Worm (Caenorhabditis elegans) whole organism, late embryonic: ENCODE results near the gene T16G12.9.

ENCODE experiments used
- C08G9.2 ChIP-seq: sonication (generic microtip); optimal IDR thresholded peaks from 2 replicates; lab custom pipeline; 2016; ENCODE audit warnings: mild to moderate bottlenecking, missing genetic modification characterization, moderate library complexity, missing compliant biosample characterization
- F13H6.1 ChIP-seq: sonication (generic microtip); optimal IDR thresholded peaks from 2 replicates; lab custom pipeline; 2016; ENCODE audit warnings: missing genetic modification characterization, missing compliant biosample characterization
- ahr-1 ChIP-seq: sonication (generic microtip); optimal IDR thresholded peaks from 2 replicates; lab custom pipeline; 2016; ENCODE audit warnings: missing genetic modification characterization, missing compliant biosample characterization
- ama-1 ChIP-seq: fragments of 150-350 bp; optimal IDR thresholded peaks from 2 replicates; lab custom pipeline; 2014
- ceh-14 ChIP-seq: sonication (generic microtip); optimal IDR thresholded peaks from 2 replicates; lab custom pipeline; 2016; ENCODE audit warnings: missing genotype, missing genetic modification characterization, missing compliant biosample characterization
- ceh-2 ChIP-seq: sonication (generic microtip); optimal IDR thresholded peaks from 2 replicates; lab custom pipeline; 2016; ENCODE audit warnings: missing genotype, missing genetic modification characterization, missing compliant biosample characterization
- ceh-22 ChIP-seq: sonication (generic microtip); optimal IDR thresholded peaks from 2 replicates; lab custom pipeline; 2017; ENCODE audit warnings: missing biosample characterization, missing genetic modification characterization
- ceh-31 ChIP-seq: sonication (generic microtip); optimal IDR thresholded peaks from 2 replicates; lab custom pipeline; 2016; ENCODE audit warnings: missing genetic modification characterization, missing compliant biosample characterization
- ceh-34 ChIP-seq: sonication (generic microtip); optimal IDR thresholded peaks from 2 replicates; lab custom pipeline; 2016; ENCODE audit warnings: mild to moderate bottlenecking, missing genetic modification characterization, missing compliant biosample characterization
- ceh-6 ChIP-seq: fragments of 200-800 bp; sonication (Bioruptor generic); optimal IDR thresholded peaks from 2 replicates; lab custom pipeline; 2018; ENCODE audit warnings: mild to moderate bottlenecking, missing genetic modification characterization, missing compliant biosample characterization
- che-1 ChIP-seq: sonication (generic microtip); optimal IDR thresholded peaks from 2 replicates; lab custom pipeline; 2016; ENCODE audit warnings: mild to moderate bottlenecking, missing genetic modification characterization, missing compliant biosample characterization
- dmd-4 ChIP-seq: sonication (generic microtip); optimal IDR thresholded peaks from 2 replicates; lab custom pipeline; 2016; ENCODE audit warnings: borderline replicate concordance, missing genetic modification characterization, missing compliant biosample characterization
- elt-2 ChIP-seq: sonication (generic microtip); optimal IDR thresholded peaks from 2 replicates; lab custom pipeline; 2016; ENCODE audit warnings: missing genetic modification reagents, missing genetic modification characterization, missing compliant biosample characterization
- elt-4 ChIP-seq: sonication (generic microtip); optimal IDR thresholded peaks from 2 replicates; lab custom pipeline; 2016; ENCODE audit warnings: missing genetic modification characterization, missing compliant biosample characterization
- fax-1 ChIP-seq: sonication (generic microtip); optimal IDR thresholded peaks from 2 replicates; lab custom pipeline; 2016; ENCODE audit warnings: missing genotype, missing genetic modification characterization, missing compliant biosample characterization
- fkh-6 ChIP-seq: sonication (generic microtip); optimal IDR thresholded peaks from 2 replicates; lab custom pipeline; 2016; ENCODE audit warnings: missing genetic modification characterization, missing compliant biosample characterization
- hlh-13 ChIP-seq: fragments of 200-800 bp; sonication (Bioruptor generic); optimal IDR thresholded peaks from 2 replicates; lab custom pipeline; 2018; ENCODE audit warnings: mild to moderate bottlenecking, missing genetic modification characterization, missing compliant biosample characterization
- hlh-15 ChIP-seq: sonication (generic microtip); optimal IDR thresholded peaks from 2 replicates; lab custom pipeline; 2016; ENCODE audit warnings: missing genetic modification characterization, missing compliant biosample characterization
- hlh-30 ChIP-seq: sonication (generic microtip); optimal IDR thresholded peaks from 2 replicates; lab custom pipeline; 2017; ENCODE audit warnings: antibody characterized with exemption, missing genetic modification characterization, missing compliant biosample characterization; ENCODE audit not compliant: insufficient read depth
- hlh-6 ChIP-seq: sonication (generic microtip); optimal IDR thresholded peaks from 2 replicates; lab custom pipeline; 2016; ENCODE audit warnings: missing genotype, missing genetic modification characterization, missing compliant biosample characterization
- lim-6 ChIP-seq: sonication (generic microtip); optimal IDR thresholded peaks from 2 replicates; lab custom pipeline; 2016; ENCODE audit warnings: missing genetic modification characterization, missing compliant biosample characterization
- lin-11 ChIP-seq: fragments of 200-800 bp; sonication (Bioruptor generic); optimal IDR thresholded peaks from 2 replicates; lab custom pipeline; 2018; ENCODE audit warnings: mild to moderate bottlenecking, missing genetic modification characterization, missing compliant biosample characterization
- mec-3 ChIP-seq: sonication (generic microtip); optimal IDR thresholded peaks from 2 replicates; lab custom pipeline; 2016; ENCODE audit warnings: borderline replicate concordance, missing genetic modification characterization, missing compliant biosample characterization
- nfya-1 ChIP-seq: sonication (generic microtip); optimal IDR thresholded peaks from 2 replicates; lab custom pipeline; 2017; ENCODE audit warnings: missing genetic modification characterization, mild to moderate bottlenecking, missing compliant biosample characterization, antibody characterized with exemption, moderate library complexity
- npax-4 ChIP-seq: sonication (generic microtip); optimal IDR thresholded peaks from 2 replicates; lab custom pipeline; 2016; ENCODE audit warnings: missing genetic modification characterization, missing compliant biosample characterization
- pax-1 ChIP-seq: fragments of 150-350 bp; optimal IDR thresholded peaks from 2 replicates; lab custom pipeline; 2014; ENCODE audit warnings: missing biosample characterization, missing genetic modification characterization
- pqm-1 ChIP-seq: sonication (generic microtip); optimal IDR thresholded peaks from 2 replicates; lab custom pipeline; 2016; ENCODE audit warnings: missing genetic modification characterization, missing compliant biosample characterization
- ref-2 ChIP-seq: sonication (generic microtip); optimal IDR thresholded peaks from 2 replicates; lab custom pipeline; 2016; ENCODE audit warnings: missing genetic modification characterization, missing compliant biosample characterization
- rnt-1 ChIP-seq: sonication (generic microtip); optimal IDR thresholded peaks from 2 replicates; lab custom pipeline; 2016; ENCODE audit warnings: missing genetic modification characterization, missing compliant biosample characterization
- sdc-2 ChIP-seq: sonication (generic microtip); optimal IDR thresholded peaks from 2 replicates; lab custom pipeline; 2016; ENCODE audit warnings: missing genotype, missing genetic modification characterization, missing compliant biosample characterization
- sox-2 ChIP-seq: fragments of 200-800 bp; sonication (Bioruptor generic); IDR thresholded peaks from 2 replicates; pipeline ENCODE4 v1.3.6; 2022; ENCODE audit warnings: missing genetic modification reagents, missing genetic modification characterization, missing compliant biosample characterization
- sox-4 ChIP-seq: sonication (generic microtip); optimal IDR thresholded peaks from 2 replicates; lab custom pipeline; 2017; ENCODE audit warnings: mild to moderate bottlenecking, missing genetic modification characterization, inconsistent platforms, missing compliant biosample characterization
- tbx-2 ChIP-seq: sonication (generic microtip); optimal IDR thresholded peaks from 2 replicates; lab custom pipeline; 2016; ENCODE audit warnings: missing genetic modification characterization, missing compliant biosample characterization
- tbx-7 ChIP-seq: sonication (generic microtip); optimal IDR thresholded peaks from 2 replicates; lab custom pipeline; 2016; ENCODE audit warnings: missing genotype, missing genetic modification characterization, missing compliant biosample characterization
- unc-3 ChIP-seq, 2 experiments: fragments of 200-800 bp in 1 of 2; sonication (Bioruptor generic) in 1 of 2; sonication (generic microtip) in 1 of 2; conservative IDR thresholded peaks in 1 of 2; optimal IDR thresholded peaks in 1 of 2; 2 replicates each; pipeline versions ENCODE4 v1.3.6 to Lab custom; 2016 to 2022; ENCODE audit warnings: missing compliant biosample characterization in 2 of 2, missing genetic modification characterization in 2 of 2, missing genetic modification reagents in 1 of 2
- zip-5 ChIP-seq: sonication (generic microtip); optimal IDR thresholded peaks from 2 replicates; lab custom pipeline; 2016; ENCODE audit warnings: missing genetic modification characterization, missing compliant biosample characterization
- ztf-16 ChIP-seq: sonication (generic microtip); optimal IDR thresholded peaks from 2 replicates; lab custom pipeline; 2017; ENCODE audit warnings: missing genetic modification characterization, missing compliant biosample characterization

Gene T16G12.9

DNA sequence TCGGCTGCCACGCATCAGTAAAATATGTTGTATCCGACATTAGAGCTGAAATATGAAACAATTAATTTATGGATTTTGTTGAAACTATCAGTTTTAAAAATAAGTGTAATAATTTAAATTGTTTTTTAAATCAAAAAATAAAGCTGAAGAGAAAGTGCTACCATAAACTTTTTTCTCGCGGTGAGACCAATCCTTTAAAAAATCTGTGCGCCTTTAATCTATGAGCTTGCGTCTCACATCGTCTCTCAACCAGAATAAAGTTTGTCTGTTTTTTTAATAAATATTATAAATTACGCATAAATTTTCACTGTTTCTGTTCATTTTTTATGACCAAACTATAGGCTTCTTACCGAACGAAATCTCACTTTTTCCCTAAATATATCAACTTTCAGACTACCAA lies 5.2 kb upstream of the T16G12.9 start, which contains the start of gene T16H12.3:
Gene T16H12.3 (minus strand): TSS at position 51 of the 400 bp plus-strand sequence.
- no peak for TF ChIP-seq sox-2 (GFP tag; lab: Robert Waterston, UW)
- no peak for TF ChIP-seq che-1 (tag; lab: Kevin White, UChicago)
- TF ChIP-seq F13H6.1, result no peak
- no peak for TF ChIP-seq ama-1
- TF ChIP-seq ahr-1 (tag; lab: Kevin White, UChicago), result no peak
- TF ChIP-seq hlh-6 (tag; lab: Kevin White, UChicago), result no peak
- TF ChIP-seq ceh-2 (tag; lab: Kevin White, UChicago), result no peak
- TF ChIP-seq tbx-2 (tag; lab: Kevin White, UChicago), result no peak
- TF ChIP-seq hlh-13 (GFP tag; lab: Kevin White, UChicago), result no peak
- TF ChIP-seq zip-5 (tag; lab: Kevin White, UChicago), result no peak
- TF ChIP-seq fax-1, result no peak

DNA sequence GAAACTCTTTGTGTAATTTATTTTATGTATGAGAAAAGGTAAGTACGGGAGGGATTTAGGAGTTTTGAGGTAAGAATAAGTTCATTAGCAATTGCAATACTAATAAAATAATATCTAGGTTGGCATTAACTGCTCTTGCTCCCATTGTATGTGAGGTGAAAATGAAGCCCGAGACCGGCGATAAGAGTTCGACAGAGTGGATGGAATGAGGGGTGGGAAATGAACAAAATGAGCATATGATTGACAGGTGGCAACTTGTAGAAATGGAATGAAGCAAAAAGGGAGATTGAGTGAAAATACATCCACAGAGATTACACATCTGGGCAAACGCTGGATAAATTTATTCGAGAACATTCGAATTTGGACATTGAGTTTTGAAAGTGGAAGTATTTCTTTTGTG lies 733 bp upstream of the T16G12.9 start:
- no peak for TF ChIP-seq sdc-2 (tag; lab: Kevin White, UChicago)
- no peak for TF ChIP-seq pax-1 (tag; lab: Kevin White, UChicago)
- TF ChIP-seq ceh-34 (tag; lab: Kevin White, UChicago), result no peak
- no peak for TF ChIP-seq hlh-15 (tag; lab: Kevin White, UChicago)
- TF ChIP-seq ref-2, result no peak
- no peak for TF ChIP-seq ceh-31
- no peak for TF ChIP-seq sox-4 (tag; lab: Kevin White, UChicago)
- no peak for TF ChIP-seq fkh-6
- TF ChIP-seq elt-2 (tag; lab: Kevin White, UChicago), result no peak

DNA sequence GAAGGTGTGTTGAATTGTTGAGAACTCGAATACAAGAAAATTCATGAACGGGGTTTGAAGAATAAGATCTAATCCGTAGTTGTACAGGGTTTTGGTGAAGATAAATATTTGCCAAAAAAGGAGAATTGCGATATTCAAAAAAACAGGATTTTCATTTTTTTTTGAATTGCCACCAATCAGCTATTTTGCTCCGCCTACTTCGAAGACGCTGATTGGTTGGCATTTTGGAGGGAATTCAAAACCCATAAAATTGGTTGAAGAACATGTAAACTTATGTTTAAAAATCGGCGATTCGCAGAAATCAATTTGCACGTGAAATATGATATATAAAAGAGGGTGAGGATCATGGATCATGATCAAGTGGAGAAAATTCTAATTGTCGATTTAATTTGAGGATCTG lies 2.0 kb downstream of the T16G12.9 start:
- TF ChIP-seq hlh-30 (tag; lab: Kevin White, UChicago) (no peak), ztf-16 (tag; lab: Kevin White, UChicago) (no peak), nfya-1 (tag; lab: Kevin White, UChicago) (peak; percentile 87), npax-4 (tag; lab: Kevin White, UChicago) (no peak), ceh-14 (tag; lab: Kevin White, UChicago) (no peak), lim-6 (tag; lab: Kevin White, UChicago) (no peak)

DNA sequence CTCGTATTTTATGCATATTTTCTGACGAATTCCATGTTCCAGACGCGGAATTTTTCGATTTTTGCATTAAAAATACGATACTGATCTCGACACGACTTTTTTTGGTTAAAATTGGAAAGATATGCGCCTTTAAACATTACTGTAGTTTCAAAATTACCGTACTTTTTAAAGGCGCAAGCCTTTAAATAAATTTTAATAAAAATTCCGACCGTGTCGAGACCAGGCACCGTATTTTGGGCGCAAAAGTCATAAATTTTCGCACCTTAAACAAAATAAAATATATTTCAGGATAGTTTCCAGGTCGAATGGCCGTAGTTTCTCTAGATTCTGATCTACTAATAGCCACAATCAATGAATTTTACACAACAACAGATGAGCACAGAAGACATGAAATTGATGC lies 8.8 kb downstream of the T16G12.9 start, which contains the start of gene T16G12.6:
Gene T16G12.6 (plus strand): TSS at position 301 of the 400 bp plus-strand sequence.
- TF ChIP-seq lin-11, result no peak
- no peak for TF ChIP-seq lim-6 (tag; lab: Kevin White, UChicago)
- TF ChIP-seq ceh-2 (tag; lab: Kevin White, UChicago), result no peak
- TF ChIP-seq tbx-7 (tag; lab: Kevin White, UChicago), result no peak
- no peak for TF ChIP-seq C08G9.2 (tag; lab: Kevin White, UChicago)
- TF ChIP-seq sox-4 (tag; lab: Kevin White, UChicago), result no peak
- no peak for TF ChIP-seq rnt-1 (tag; lab: Kevin White, UChicago)
- TF ChIP-seq nfya-1 (tag; lab: Kevin White, UChicago), result no peak
- no peak for TF ChIP-seq pqm-1 (tag; lab: Kevin White, UChicago)
- TF ChIP-seq mec-3 (tag; lab: Kevin White, UChicago), result no peak
- TF ChIP-seq unc-3 (GFP tag; conservative IDR thresholded peaks at IDR 0.05; lab: Robert Waterston, UW), result no peak
- no peak for TF ChIP-seq unc-3 (tag; optimal IDR thresholded peaks at IDR 0.05; lab: Kevin White, UChicago)
- TF ChIP-seq elt-4 (tag; lab: Kevin White, UChicago), result no peak
- TF ChIP-seq ceh-6, result no peak
- no peak for TF ChIP-seq ref-2
- TF ChIP-seq ahr-1 (tag; lab: Kevin White, UChicago), result no peak
- TF ChIP-seq dmd-4 (tag; lab: Kevin White, UChicago), result no peak
- TF ChIP-seq ceh-22 (tag; lab: Kevin White, UChicago), result no peak
- no peak for TF ChIP-seq hlh-13 (GFP tag; lab: Kevin White, UChicago)
- TF ChIP-seq sox-2 (GFP tag; lab: Robert Waterston, UW), result no peak
